Worm (Caenorhabditis elegans) whole organism, L2 larva: ENCODE data around the gene srx-6.

Experiments used
- F13H6.1 ChIP-seq: sonication (generic microtip); optimal IDR thresholded peaks from 2 replicates; lab custom pipeline; 2016; ENCODE audit warnings: missing genetic modification characterization, missing compliant biosample characterization
- R02D3.7 ChIP-seq: fragments of 150-350 bp; optimal IDR thresholded peaks from 2 replicates; lab custom pipeline; 2014; ENCODE audit warnings: missing biosample characterization, missing genetic modification characterization
- alr-1 ChIP-seq: fragments of 150-350 bp; optimal IDR thresholded peaks from 2 replicates; lab custom pipeline; 2014; ENCODE audit warnings: missing biosample characterization, missing genetic modification characterization
- aly-2 ChIP-seq: fragments of 150-350 bp; optimal IDR thresholded peaks from 2 replicates; lab custom pipeline; 2014; ENCODE audit warnings: missing biosample characterization, missing genetic modification characterization
- ama-1 ChIP-seq: fragments of 150-350 bp; optimal IDR thresholded peaks from 2 replicates; lab custom pipeline; 2018; ENCODE audit warnings: inconsistent platforms
- ceh-16 ChIP-seq: fragments of 150-350 bp; optimal IDR thresholded peaks from 2 replicates; lab custom pipeline; 2014; ENCODE audit warnings: missing biosample characterization, missing genetic modification characterization
- ceh-82 ChIP-seq: fragments of 150-350 bp; optimal IDR thresholded peaks from 2 replicates; lab custom pipeline; 2014; ENCODE audit warnings: missing biosample characterization, missing genetic modification characterization
- dmd-4 ChIP-seq: sonication (generic microtip); optimal IDR thresholded peaks from 2 replicates; lab custom pipeline; 2017; ENCODE audit warnings: missing biosample characterization, missing genetic modification characterization
- egl-27 ChIP-seq: sonication (generic microtip); optimal IDR thresholded peaks from 3 replicates; lab custom pipeline; 2017; ENCODE audit warnings: missing biosample characterization, missing genetic modification reagents, missing genetic modification characterization
- elt-1 ChIP-seq: fragments of 150-350 bp; optimal IDR thresholded peaks from 2 replicates; lab custom pipeline; 2014; ENCODE audit warnings: missing biosample characterization, missing genetic modification characterization
- fos-1 ChIP-seq: fragments of 150-350 bp; optimal IDR thresholded peaks from 2 replicates; lab custom pipeline; 2014; ENCODE audit warnings: missing biosample characterization, missing genetic modification characterization
- gmeb-1 ChIP-seq: fragments of 150-350 bp; optimal IDR thresholded peaks from 2 replicates; lab custom pipeline; 2014; ENCODE audit warnings: missing biosample characterization, missing genetic modification characterization
- lin-11 ChIP-seq: fragments of 150-350 bp; sonication (generic microtip); optimal IDR thresholded peaks from 2 replicates; lab custom pipeline; 2014; ENCODE audit warnings: missing biosample characterization, missing genetic modification characterization, inconsistent platforms, mixed read lengths
- lin-39 ChIP-seq: fragments of 150-350 bp; optimal IDR thresholded peaks from 2 replicates; lab custom pipeline; 2014; ENCODE audit warnings: missing biosample characterization, missing genetic modification reagents, missing genetic modification characterization
- lsy-2 ChIP-seq, 2 experiments: fragments of 150-350 bp in 1 of 2; sonication (generic microtip) in 1 of 2; optimal IDR thresholded peaks; 2 replicates each; lab custom pipeline; 2014 to 2017; ENCODE audit warnings: missing biosample characterization in 2 of 2, missing genetic modification characterization in 2 of 2
- mbf-1 ChIP-seq: sonication (generic microtip); optimal IDR thresholded peaks from 2 replicates; lab custom pipeline; 2017; ENCODE audit warnings: missing biosample characterization, missing genetic modification characterization
- mdl-1 ChIP-seq, 2 experiments: fragments of 150-350 bp in 1 of 2; sonication (generic microtip) in 1 of 2; optimal IDR thresholded peaks; 2 replicates each; lab custom pipeline; 2017; ENCODE audit warnings: missing biosample characterization in 2 of 2, missing genetic modification characterization in 2 of 2
- nhr-11 ChIP-seq: fragments of 150-350 bp; optimal IDR thresholded peaks from 2 replicates; lab custom pipeline; 2014; ENCODE audit warnings: missing biosample characterization, missing genetic modification characterization
- nhr-12 ChIP-seq: fragments of 150-350 bp; optimal IDR thresholded peaks from 2 replicates; lab custom pipeline; 2014; ENCODE audit warnings: missing biosample characterization, missing genetic modification characterization
- nhr-21 ChIP-seq: fragments of 150-350 bp; optimal IDR thresholded peaks from 2 replicates; lab custom pipeline; 2014; ENCODE audit warnings: missing biosample characterization, missing genetic modification characterization
- nhr-23 ChIP-seq: fragments of 150-350 bp; optimal IDR thresholded peaks from 2 replicates; lab custom pipeline; 2014; ENCODE audit warnings: missing biosample characterization, missing genetic modification reagents, missing genetic modification characterization
- nhr-237 ChIP-seq: fragments of 150-350 bp; optimal IDR thresholded peaks from 2 replicates; lab custom pipeline; 2014; ENCODE audit warnings: missing biosample characterization, missing genetic modification characterization
- sem-4 ChIP-seq: fragments of 150-350 bp; optimal IDR thresholded peaks from 2 replicates; lab custom pipeline; 2014; ENCODE audit warnings: missing biosample characterization, missing genetic modification reagents, missing genetic modification characterization
- skn-1 ChIP-seq: sonication (generic microtip); optimal IDR thresholded peaks from 2 replicates; lab custom pipeline; 2017; ENCODE audit warnings: missing biosample characterization, missing genetic modification characterization
- sma-3 ChIP-seq: sonication (generic microtip); optimal IDR thresholded peaks from 2 replicates; lab custom pipeline; 2016; ENCODE audit warnings: missing genetic modification reagents, missing genetic modification characterization, missing compliant biosample characterization
- snpc-4 ChIP-seq: fragments of 150-350 bp; optimal IDR thresholded peaks from 2 replicates; lab custom pipeline; 2014; ENCODE audit warnings: missing biosample characterization, missing genetic modification characterization
- unc-39 ChIP-seq: fragments of 150-350 bp; optimal IDR thresholded peaks from 2 replicates; lab custom pipeline; 2014; ENCODE audit warnings: missing biosample characterization, missing genetic modification characterization
- unc-55 ChIP-seq: fragments of 150-350 bp; sonication (generic microtip); optimal IDR thresholded peaks from 3 replicates; lab custom pipeline; 2014; ENCODE audit warnings: missing biosample characterization, missing genetic modification reagents, missing genetic modification characterization
- zag-1 ChIP-seq: fragments of 150-350 bp; optimal IDR thresholded peaks from 2 replicates; lab custom pipeline; 2014; ENCODE audit warnings: missing biosample characterization, missing genetic modification characterization
- ztf-11 ChIP-seq: sonication (generic microtip); optimal IDR thresholded peaks from 2 replicates; lab custom pipeline; 2017; ENCODE audit warnings: missing biosample characterization, missing genetic modification characterization

The srx-6 gene

ce11 chrV:7275491-7275890 is 37.6 kb downstream of the srx-6 start, which contains the start of gene C13A2.5:
Gene C13A2.5, plus strand, starts transcription at chrV:7275791.
- TF ChIP-seq lsy-2 (tag; optimal IDR thresholded peaks at IDR 0.05; lab: Kevin White, UChicago) (no peak), aly-2 (tag; lab: Kevin White, UChicago) (no peak), lin-11 (tag; lab: Kevin White, UChicago) (no peak), elt-1 (tag; lab: Kevin White, UChicago) (no peak), nhr-237 (tag; lab: Kevin White, UChicago) (no peak), F13H6.1 (no peak), nhr-21 (tag; lab: Kevin White, UChicago) (no peak), egl-27 (tag; lab: Kevin White, UChicago) (no peak), unc-39 (tag; lab: Kevin White, UChicago) (no peak), nhr-11 (tag; lab: Kevin White, UChicago) (no peak), ama-1 (lab: Kevin White, UChicago) (no peak), unc-55 (no peak)

DNA sequence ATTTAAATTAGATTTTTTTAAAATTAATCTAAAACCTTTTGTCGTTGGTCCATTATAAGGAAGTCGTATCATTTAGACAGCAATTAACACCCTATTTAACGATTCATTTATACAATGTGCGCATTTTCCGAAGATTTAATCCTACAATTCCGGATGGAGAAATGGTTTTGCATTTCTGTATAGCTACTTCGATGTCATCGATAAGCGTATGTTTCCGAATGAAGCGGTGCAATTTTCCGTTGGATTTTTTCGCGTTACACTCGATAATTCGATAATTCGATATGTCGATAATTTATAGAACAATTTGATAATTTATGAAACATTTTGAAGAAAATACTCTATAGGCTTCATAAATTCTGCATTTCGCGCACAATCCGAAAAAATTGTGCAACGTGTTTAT is 38.1 kb downstream of the srx-6 start, which contains the start of gene C13A2.10:
TSS of gene C13A2.10 (minus strand) at position 101 of the 400 bp plus-strand sequence.
- TF ChIP-seq mbf-1 (tag; lab: Kevin White, UChicago) (no peak), gmeb-1 (tag; lab: Kevin White, UChicago) (no peak), nhr-11 (tag; lab: Kevin White, UChicago) (no peak), zag-1 (tag; lab: Kevin White, UChicago) (no peak), lin-39 (tag; lab: Kevin White, UChicago) (no peak), skn-1 (tag; lab: Kevin White, UChicago) (no peak), dmd-4 (tag; lab: Kevin White, UChicago) (no peak), R02D3.7 (no peak), ceh-82 (tag; lab: Kevin White, UChicago) (no peak), elt-1 (tag; lab: Kevin White, UChicago) (no peak)

ce11 chrV:7269399-7269798 is 43.7 kb downstream of the srx-6 start, which contains the start of gene C13A2.6:
Gene C13A2.6, plus strand, starts transcription at chrV:7269699.
- TF ChIP-seq ceh-16 (tag; lab: Kevin White, UChicago) (no peak), fos-1 (no peak), nhr-12 (tag; lab: Kevin White, UChicago) (no peak), mdl-1 (tag; optimal IDR thresholded peaks at IDR 0.05; lab: Kevin White, UChicago) (no peak), elt-1 (tag; lab: Kevin White, UChicago) (no peak), ztf-11 (tag; lab: Kevin White, UChicago) (no peak), nhr-237 (tag; lab: Kevin White, UChicago) (no peak)

- no peak for TF ChIP-seq nhr-237 (tag; lab: Kevin White, UChicago)
- no peak for TF ChIP-seq alr-1
- no peak for TF ChIP-seq sem-4 (tag; lab: Kevin White, UChicago)
- no peak for TF ChIP-seq nhr-23 (tag; lab: Kevin White, UChicago)
- no peak for TF ChIP-seq unc-55
- no peak for TF ChIP-seq nhr-11 (tag; lab: Kevin White, UChicago)
- no peak for TF ChIP-seq ceh-82 (tag; lab: Kevin White, UChicago)
Measured at ce11 chrV:7266021-7266420, 47.1 kb downstream of the srx-6 start, which contains the start of gene C13A2.7. Gene C13A2.7, plus strand, starts transcription at chrV:7266321.

ce11 chrV:7264042-7264441 is 49.1 kb downstream of the srx-6 start, which contains the start of gene C13A2.9:
Gene C13A2.9, minus strand, starts transcription at chrV:7264142.
- TF ChIP-seq sma-3 (GFP tag; lab: Kevin White, UChicago) (no peak), lin-11 (tag; lab: Kevin White, UChicago) (no peak), nhr-21 (tag; lab: Kevin White, UChicago) (no peak), snpc-4 (tag; lab: Kevin White, UChicago) (no peak), dmd-4 (tag; lab: Kevin White, UChicago) (no peak), nhr-11 (tag; lab: Kevin White, UChicago) (no peak), lin-39 (tag; lab: Kevin White, UChicago) (no peak)
